Worm (Caenorhabditis elegans) whole organism, mixed stage, embryonic: ENCODE results near the gene nhr-173.

ENCODE experiments used
- M03D4.4 ChIP-seq: sonication (generic microtip); optimal IDR thresholded peaks from 2 replicates; lab custom pipeline; 2017; ENCODE audit warnings: mild to moderate bottlenecking, missing genetic modification characterization, missing compliant biosample characterization
- bed-3 ChIP-seq: fragments of 200-800 bp; sonication (Bioruptor generic); optimal IDR thresholded peaks from 3 replicates; lab custom pipeline; 2018; ENCODE audit warnings: mild to moderate bottlenecking, missing genetic modification characterization, moderate library complexity, missing compliant biosample characterization
- blmp-1 ChIP-seq: fragments of 150-350 bp; optimal IDR thresholded peaks from 2 replicates; lab custom pipeline; 2014; ENCODE audit warnings: missing biosample characterization, missing genetic modification characterization
- ceh-39 ChIP-seq: fragments of 150-350 bp; optimal IDR thresholded peaks from 2 replicates; lab custom pipeline; 2014; ENCODE audit warnings: missing biosample characterization, missing genetic modification characterization
- ceh-43 ChIP-seq: fragments of 200-800 bp; sonication (Bioruptor generic); optimal IDR thresholded peaks from 2 replicates; lab custom pipeline; 2018; ENCODE audit warnings: mild to moderate bottlenecking, missing genetic modification characterization, moderate library complexity, missing compliant biosample characterization
- ces-1 ChIP-seq: fragments of 150-350 bp; optimal IDR thresholded peaks from 2 replicates; lab custom pipeline; 2014; ENCODE audit warnings: missing biosample characterization, missing genetic modification reagents, missing genetic modification characterization
- cnd-1 ChIP-seq: fragments of 200-800 bp; sonication (Bioruptor generic); optimal IDR thresholded peaks from 2 replicates; lab custom pipeline; 2018; ENCODE audit warnings: mild to moderate bottlenecking, missing genetic modification characterization, missing compliant biosample characterization
- drap-1 ChIP-seq: fragments of 200-800 bp; sonication (Bioruptor generic); optimal IDR thresholded peaks from 3 replicates; lab custom pipeline; 2018; ENCODE audit warnings: mild to moderate bottlenecking, missing genetic modification characterization, missing compliant biosample characterization
- elt-1 ChIP-seq: sonication (generic microtip); optimal IDR thresholded peaks from 2 replicates; lab custom pipeline; 2017; ENCODE audit warnings: missing genetic modification characterization, mild to moderate bottlenecking, missing compliant biosample characterization, antibody characterized with exemption, moderate library complexity, borderline replicate concordance; ENCODE audit not compliant: insufficient read depth
- elt-3 ChIP-seq: fragments of 150-350 bp; optimal IDR thresholded peaks from 2 replicates; lab custom pipeline; 2014; ENCODE audit warnings: missing biosample characterization, missing genetic modification characterization
- flh-1 ChIP-seq: fragments of 200-800 bp; sonication (Bioruptor generic); optimal IDR thresholded peaks from 2 replicates; lab custom pipeline; 2018; ENCODE audit warnings: mild to moderate bottlenecking, missing genetic modification characterization, moderate library complexity, missing compliant biosample characterization
- ham-2 ChIP-seq: fragments of 200-800 bp; sonication (Bioruptor generic); optimal IDR thresholded peaks from 2 replicates; lab custom pipeline; 2018; ENCODE audit warnings: mild to moderate bottlenecking, missing genetic modification characterization, missing compliant biosample characterization
- hlh-1 ChIP-seq: fragments of 150-350 bp; optimal IDR thresholded peaks from 2 replicates; lab custom pipeline; 2014; ENCODE audit warnings: missing biosample characterization, missing genetic modification reagents, missing genetic modification characterization
- lin-13 ChIP-seq: fragments of 150-350 bp; optimal IDR thresholded peaks from 2 replicates; lab custom pipeline; 2014; ENCODE audit warnings: missing biosample characterization, missing genetic modification characterization
- lin-32 ChIP-seq: fragments of 200-800 bp; sonication (Bioruptor generic); optimal IDR thresholded peaks from 2 replicates; lab custom pipeline; 2018; ENCODE audit warnings: mild to moderate bottlenecking, missing genetic modification characterization, missing compliant biosample characterization
- mab-5 ChIP-seq: fragments of 150-350 bp; optimal IDR thresholded peaks from 2 replicates; lab custom pipeline; 2014; ENCODE audit warnings: missing biosample characterization, missing genetic modification characterization
- mep-1 ChIP-seq: fragments of 150-350 bp; optimal IDR thresholded peaks from 2 replicates; lab custom pipeline; 2017; ENCODE audit warnings: missing biosample characterization, missing genetic modification reagents, missing genetic modification characterization, inconsistent platforms
- mls-2 ChIP-seq: sonication (generic microtip); optimal IDR thresholded peaks from 2 replicates; lab custom pipeline; 2016; ENCODE audit warnings: mild to moderate bottlenecking, missing genetic modification characterization, moderate library complexity, missing compliant biosample characterization
- nhr-12 ChIP-seq: fragments of 150-350 bp; optimal IDR thresholded peaks from 2 replicates; lab custom pipeline; 2014; ENCODE audit warnings: missing biosample characterization, missing genetic modification characterization
- nhr-2 ChIP-seq: fragments of 150-350 bp; optimal IDR thresholded peaks from 2 replicates; lab custom pipeline; 2014; ENCODE audit warnings: missing biosample characterization, missing genetic modification characterization
- nhr-28 ChIP-seq: fragments of 150-350 bp; optimal IDR thresholded peaks from 2 replicates; lab custom pipeline; 2014; ENCODE audit warnings: missing biosample characterization, missing genetic modification characterization
- nhr-76 ChIP-seq: sonication (generic microtip); optimal IDR thresholded peaks from 2 replicates; lab custom pipeline; 2017; ENCODE audit warnings: missing biosample characterization, missing genetic modification characterization
- pha-4 ChIP-seq: fragments of 150-350 bp; optimal IDR thresholded peaks from 2 replicates; lab custom pipeline; 2018; ENCODE audit warnings: missing biosample characterization, missing genetic modification reagents, missing genetic modification characterization
- sem-2 ChIP-seq: fragments of 200-800 bp; sonication (Bioruptor generic); optimal IDR thresholded peaks from 2 replicates; lab custom pipeline; 2018; ENCODE audit warnings: mild to moderate bottlenecking, missing genetic modification characterization, missing compliant biosample characterization
- snpc-4 ChIP-seq: fragments of 150-350 bp; optimal IDR thresholded peaks from 2 replicates; lab custom pipeline; 2014; ENCODE audit warnings: missing biosample characterization, missing genetic modification characterization
- sptf-1 ChIP-seq: sonication (generic microtip); optimal IDR thresholded peaks from 2 replicates; lab custom pipeline; 2017; ENCODE audit warnings: mild to moderate bottlenecking, missing genetic modification characterization, moderate library complexity, missing compliant biosample characterization
- tbx-8 ChIP-seq: fragments of 200-800 bp; sonication (Bioruptor generic); optimal IDR thresholded peaks from 2 replicates; lab custom pipeline; 2018; ENCODE audit warnings: mild to moderate bottlenecking, missing genetic modification characterization, moderate library complexity, missing compliant biosample characterization
- unc-62 ChIP-seq: fragments of 150-350 bp; optimal IDR thresholded peaks from 2 replicates; lab custom pipeline; 2014; ENCODE audit warnings: missing biosample characterization, missing genetic modification reagents, missing genetic modification characterization
- zip-8 ChIP-seq: fragments of 150-350 bp; optimal IDR thresholded peaks from 2 replicates; lab custom pipeline; 2014; ENCODE audit warnings: missing biosample characterization, missing genetic modification characterization
- ztf-11 ChIP-seq: fragments of 150-350 bp; optimal IDR thresholded peaks from 2 replicates; lab custom pipeline; 2014; ENCODE audit warnings: missing biosample characterization, missing genetic modification characterization

The nhr-173 gene

DNA sequence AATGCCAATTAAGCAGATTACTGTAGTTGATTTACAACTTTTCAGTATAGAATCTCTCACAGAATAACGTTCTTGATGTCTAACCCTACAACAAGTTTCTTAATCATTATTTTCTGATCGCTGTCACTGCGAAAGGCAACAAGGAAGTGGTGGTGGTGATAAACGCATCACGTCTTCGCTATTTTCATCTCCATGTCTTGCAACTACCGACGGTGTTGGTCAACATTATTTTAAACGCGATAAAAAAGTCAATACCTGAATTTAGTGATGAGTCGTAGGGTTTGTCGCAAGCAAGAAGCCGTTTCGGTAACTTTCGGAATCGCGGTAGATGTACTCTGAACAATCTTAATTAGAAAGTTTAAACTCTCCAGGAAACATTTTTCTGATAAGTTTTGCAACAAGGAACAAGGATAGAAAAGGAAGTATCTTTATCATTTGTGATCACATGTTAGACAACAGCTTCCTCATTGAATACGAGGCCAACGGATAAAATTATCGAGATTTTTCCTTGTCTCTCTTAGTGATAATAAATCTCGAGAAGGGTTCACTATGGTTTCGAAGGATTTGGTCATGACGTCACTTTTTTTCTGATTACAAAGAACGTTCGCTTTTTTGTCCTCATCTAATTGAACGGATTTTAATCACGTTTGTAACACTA, 8.6 kb downstream of the nhr-173 start:
- no peak for TF ChIP-seq M03D4.4 (tag; lab: Kevin White, UChicago)
- TF ChIP-seq elt-1 (tag; lab: Kevin White, UChicago): no peak
- no peak for TF ChIP-seq cnd-1 (tag; lab: Kevin White, UChicago)
- TF ChIP-seq pha-4 (tag; lab: Kevin White, UChicago): no peak
- no peak for TF ChIP-seq mab-5 (tag; lab: Kevin White, UChicago)
- TF ChIP-seq lin-32 (GFP tag; lab: Kevin White, UChicago): no peak
- no peak for TF ChIP-seq nhr-28 (tag; lab: Kevin White, UChicago)
- TF ChIP-seq ztf-11: no peak
- no peak for TF ChIP-seq unc-62 (GFP tag; lab: Kevin White, UChicago)
- no peak for TF ChIP-seq mep-1 (tag; lab: Kevin White, UChicago)
- no peak for TF ChIP-seq elt-3 (tag; lab: Kevin White, UChicago)
- TF ChIP-seq ham-2 (GFP tag; lab: Kevin White, UChicago): no peak
- no peak for TF ChIP-seq flh-1 (GFP tag; lab: Kevin White, UChicago)
- TF ChIP-seq tbx-8 (GFP tag; lab: Kevin White, UChicago): no peak
- no peak for TF ChIP-seq nhr-76
- TF ChIP-seq sem-2 (GFP tag; lab: Kevin White, UChicago): no peak
- TF ChIP-seq bed-3: no peak
- TF ChIP-seq ces-1 (GFP tag; lab: Kevin White, UChicago): no peak
- TF ChIP-seq mls-2: no peak
- no peak for TF ChIP-seq lin-13 (tag; lab: Kevin White, UChicago)

DNA sequence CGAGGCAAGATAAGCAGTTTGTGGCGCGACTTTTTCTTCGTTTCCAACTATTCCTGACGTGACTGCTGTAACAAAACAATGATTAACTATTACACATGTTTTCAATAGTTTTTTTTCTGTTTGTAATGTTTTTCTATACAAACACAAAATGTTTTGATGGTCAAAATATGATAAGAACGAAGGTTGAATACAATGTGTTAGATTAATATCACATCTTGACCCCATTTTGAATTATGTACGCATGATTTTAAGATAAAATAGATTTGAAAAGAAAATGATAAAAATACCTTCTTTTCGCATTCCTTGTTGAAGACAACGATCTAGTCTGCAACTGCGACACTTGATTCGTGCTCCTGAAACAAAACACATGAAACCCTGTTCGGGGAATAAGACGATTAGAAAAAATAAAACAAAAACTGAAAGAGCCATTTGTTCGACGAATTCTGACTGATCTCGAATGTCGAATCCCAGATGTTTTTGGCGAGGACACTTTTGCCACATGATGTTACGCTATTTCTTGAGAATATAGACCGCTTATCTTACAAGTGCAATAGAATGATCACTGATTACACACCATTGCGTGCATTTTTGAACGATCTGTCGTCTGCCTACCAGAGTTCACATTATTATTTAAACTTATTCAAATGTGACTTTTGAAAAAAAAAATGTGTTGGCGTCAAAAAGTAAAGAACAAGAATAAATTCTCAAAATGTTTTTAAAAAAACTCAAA, 10.0 kb downstream of the nhr-173 start:
- TF ChIP-seq nhr-2 (tag; lab: Kevin White, UChicago): no peak
- TF ChIP-seq elt-1 (tag; lab: Kevin White, UChicago): peak; percentile 51

DNA sequence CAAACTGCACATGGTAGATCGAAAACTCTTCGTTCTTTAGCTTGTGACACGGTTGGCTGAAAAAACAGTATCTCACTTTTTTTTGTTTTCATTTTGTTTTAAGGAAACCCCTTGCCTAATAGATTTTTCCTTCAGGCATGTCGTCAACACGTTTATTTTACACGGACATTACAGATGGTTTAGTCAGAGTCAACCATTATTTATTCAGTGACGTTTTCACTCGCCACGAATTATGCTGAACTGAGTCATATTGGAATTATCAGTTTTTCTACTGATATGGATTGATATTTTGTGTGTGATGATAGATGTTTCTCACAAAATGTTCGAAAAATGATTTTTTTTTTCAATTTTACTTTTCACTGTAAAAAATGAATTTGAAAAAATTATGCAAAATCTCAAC, 12.1 kb downstream of the nhr-173 start:
- TF ChIP-seq snpc-4 (tag; lab: Kevin White, UChicago): no peak
- TF ChIP-seq ceh-39 (tag; lab: Kevin White, UChicago): no peak
- TF ChIP-seq zip-8 (tag; lab: Kevin White, UChicago): no peak
- no peak for TF ChIP-seq cnd-1 (tag; lab: Kevin White, UChicago)
- no peak for TF ChIP-seq unc-62 (GFP tag; lab: Kevin White, UChicago)
- TF ChIP-seq ztf-11: no peak
- no peak for TF ChIP-seq ceh-43 (GFP tag; lab: Kevin White, UChicago)
- TF ChIP-seq sem-2 (GFP tag; lab: Kevin White, UChicago): no peak
- no peak for TF ChIP-seq blmp-1 (tag; lab: Kevin White, UChicago)
- TF ChIP-seq hlh-1 (tag; lab: Kevin White, UChicago): no peak
- no peak for TF ChIP-seq ces-1 (GFP tag; lab: Kevin White, UChicago)
- no peak for TF ChIP-seq lin-32 (GFP tag; lab: Kevin White, UChicago)
- no peak for TF ChIP-seq nhr-2 (tag; lab: Kevin White, UChicago)
- TF ChIP-seq, all 35 proteins: peak for 0

DNA sequence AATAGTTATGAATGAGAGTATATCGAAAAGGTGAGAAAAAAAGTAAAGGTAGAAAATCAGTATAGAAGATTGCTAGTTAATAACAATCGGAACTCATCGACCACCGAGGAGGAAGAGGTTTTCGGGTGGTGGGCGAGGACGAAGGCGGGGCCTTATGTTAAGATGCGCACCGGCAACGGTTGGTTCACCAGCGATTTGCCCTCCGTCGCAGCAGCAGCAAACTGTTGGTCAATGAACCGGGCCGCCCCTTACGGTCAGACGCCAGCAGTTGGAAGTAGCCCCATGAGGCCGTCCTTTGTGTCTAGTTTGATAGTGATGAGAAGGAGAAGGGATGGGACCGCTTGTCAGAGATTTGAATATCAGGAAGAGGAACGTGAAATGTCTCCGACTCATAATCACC, 13.6 kb downstream of the nhr-173 start, which contains the start of gene nhr-137:
TSS of gene nhr-137 (minus strand) at position 101 of the 400 bp plus-strand sequence.
- TF ChIP-seq unc-62 (GFP tag; lab: Kevin White, UChicago): no peak
- no peak for TF ChIP-seq elt-1 (tag; lab: Kevin White, UChicago)
- TF ChIP-seq sem-2 (GFP tag; lab: Kevin White, UChicago): no peak
- no peak for TF ChIP-seq ceh-43 (GFP tag; lab: Kevin White, UChicago)

DNA sequence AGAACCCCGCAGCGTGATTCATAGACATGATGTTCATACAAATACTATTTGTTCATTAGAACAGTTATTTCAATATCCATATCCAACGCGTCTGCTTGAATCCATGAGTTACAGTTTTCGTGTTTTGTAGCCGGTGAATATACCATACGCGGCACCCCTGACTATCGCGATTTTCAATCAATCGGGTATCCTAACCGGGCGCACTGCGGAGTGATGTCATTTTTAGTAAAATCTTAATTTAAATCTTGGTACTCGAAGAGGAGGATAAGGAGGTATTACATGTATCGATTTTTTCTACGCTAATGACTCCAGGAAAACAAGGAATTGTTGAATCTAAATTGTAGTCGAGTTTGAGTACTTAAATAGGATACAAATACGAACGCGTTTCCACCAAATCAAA, 14.0 kb downstream of the nhr-173 start:
- TF ChIP-seq nhr-12 (tag; lab: Kevin White, UChicago) (no peak), ces-1 (GFP tag; lab: Kevin White, UChicago) (no peak), flh-1 (GFP tag; lab: Kevin White, UChicago) (no peak), drap-1 (GFP tag; lab: Kevin White, UChicago) (no peak), ceh-39 (tag; lab: Kevin White, UChicago) (no peak), nhr-76 (no peak), bed-3 (no peak), sptf-1 (tag; lab: Kevin White, UChicago) (no peak), mep-1 (tag; lab: Kevin White, UChicago) (no peak), ceh-43 (GFP tag; lab: Kevin White, UChicago) (no peak), mls-2 (no peak), nhr-28 (tag; lab: Kevin White, UChicago) (no peak)
